Worm (Caenorhabditis elegans) whole organism, late embryonic: Measurements from ENCODE around the gene hlh-6.

Experiments
- C08G9.2 ChIP-seq: sonication (generic microtip); optimal IDR thresholded peaks from 2 replicates; lab custom pipeline; 2016; ENCODE audit warnings: mild to moderate bottlenecking, missing genetic modification characterization, moderate library complexity, missing compliant biosample characterization
- F13H6.1 ChIP-seq: sonication (generic microtip); optimal IDR thresholded peaks from 2 replicates; lab custom pipeline; 2016; ENCODE audit warnings: missing genetic modification characterization, missing compliant biosample characterization
- T23F11.4 ChIP-seq: fragments of 200-800 bp; sonication (Bioruptor generic); optimal IDR thresholded peaks from 2 replicates; lab custom pipeline; 2018; ENCODE audit warnings: mild to moderate bottlenecking, missing genetic modification characterization, missing compliant biosample characterization
- Y22D7AL.16 ChIP-seq: sonication (generic microtip); optimal IDR thresholded peaks from 2 replicates; lab custom pipeline; 2016; ENCODE audit warnings: missing genetic modification characterization, missing compliant biosample characterization
- ahr-1 ChIP-seq: sonication (generic microtip); optimal IDR thresholded peaks from 2 replicates; lab custom pipeline; 2016; ENCODE audit warnings: missing genetic modification characterization, missing compliant biosample characterization
- ceh-14 ChIP-seq: sonication (generic microtip); optimal IDR thresholded peaks from 2 replicates; lab custom pipeline; 2016; ENCODE audit warnings: missing genotype, missing genetic modification characterization, missing compliant biosample characterization
- ceh-18 ChIP-seq: sonication (generic microtip); optimal IDR thresholded peaks from 2 replicates; lab custom pipeline; 2016; ENCODE audit warnings: missing genetic modification characterization, missing compliant biosample characterization
- ceh-19 ChIP-seq: fragments of 200-800 bp; sonication (Bioruptor generic); optimal IDR thresholded peaks from 2 replicates; lab custom pipeline; 2018; ENCODE audit warnings: mild to moderate bottlenecking, missing genetic modification characterization, missing compliant biosample characterization
- ceh-2 ChIP-seq: sonication (generic microtip); optimal IDR thresholded peaks from 2 replicates; lab custom pipeline; 2016; ENCODE audit warnings: missing genotype, missing genetic modification characterization, missing compliant biosample characterization
- ceh-30 ChIP-seq: fragments of 150-350 bp; optimal IDR thresholded peaks from 2 replicates; lab custom pipeline; 2014; ENCODE audit warnings: missing biosample characterization, missing genetic modification characterization
- ceh-31 ChIP-seq: sonication (generic microtip); optimal IDR thresholded peaks from 2 replicates; lab custom pipeline; 2016; ENCODE audit warnings: missing genetic modification characterization, missing compliant biosample characterization
- ceh-45 ChIP-seq: fragments of 200-800 bp; sonication (Bioruptor generic); IDR thresholded peaks from 2 replicates; pipeline ENCODE4 v1.3.6; 2022; ENCODE audit warnings: missing genetic modification reagents, missing genetic modification characterization, missing compliant biosample characterization
- ceh-48 ChIP-seq: sonication (generic microtip); optimal IDR thresholded peaks from 2 replicates; lab custom pipeline; 2016; ENCODE audit warnings: missing genetic modification characterization, inconsistent platforms, missing compliant biosample characterization
- ceh-9 ChIP-seq: sonication (generic microtip); optimal IDR thresholded peaks from 2 replicates; lab custom pipeline; 2016; ENCODE audit warnings: mild to moderate bottlenecking, missing genetic modification characterization, inconsistent platforms, missing compliant biosample characterization
- che-1 ChIP-seq: sonication (generic microtip); optimal IDR thresholded peaks from 2 replicates; lab custom pipeline; 2016; ENCODE audit warnings: mild to moderate bottlenecking, missing genetic modification characterization, missing compliant biosample characterization
- ets-4 ChIP-seq: sonication (generic microtip); optimal IDR thresholded peaks from 2 replicates; lab custom pipeline; 2016; ENCODE audit warnings: missing genetic modification characterization, missing compliant biosample characterization
- gmeb-2 ChIP-seq: sonication (generic microtip); optimal IDR thresholded peaks from 2 replicates; lab custom pipeline; 2016; ENCODE audit warnings: missing genetic modification characterization, inconsistent platforms, missing compliant biosample characterization
- hlh-30 ChIP-seq: sonication (generic microtip); optimal IDR thresholded peaks from 2 replicates; lab custom pipeline; 2017; ENCODE audit warnings: antibody characterized with exemption, missing genetic modification characterization, missing compliant biosample characterization; ENCODE audit not compliant: insufficient read depth
- hlh-6 ChIP-seq: sonication (generic microtip); optimal IDR thresholded peaks from 2 replicates; lab custom pipeline; 2016; ENCODE audit warnings: missing genotype, missing genetic modification characterization, missing compliant biosample characterization
- hlh-8 ChIP-seq: sonication (generic microtip); optimal IDR thresholded peaks from 2 replicates; lab custom pipeline; 2016; ENCODE audit warnings: missing genotype, missing genetic modification characterization, missing compliant biosample characterization
- lin-11 ChIP-seq: fragments of 200-800 bp; sonication (Bioruptor generic); optimal IDR thresholded peaks from 2 replicates; lab custom pipeline; 2018; ENCODE audit warnings: mild to moderate bottlenecking, missing genetic modification characterization, missing compliant biosample characterization
- madf-2 ChIP-seq: sonication (generic microtip); optimal IDR thresholded peaks from 2 replicates; lab custom pipeline; 2017; ENCODE audit warnings: missing genetic modification characterization, missing compliant biosample characterization
- nfya-1 ChIP-seq: sonication (generic microtip); optimal IDR thresholded peaks from 2 replicates; lab custom pipeline; 2017; ENCODE audit warnings: missing genetic modification characterization, mild to moderate bottlenecking, missing compliant biosample characterization, antibody characterized with exemption, moderate library complexity
- nhr-232 ChIP-seq: sonication (generic microtip); optimal IDR thresholded peaks from 2 replicates; lab custom pipeline; 2016; ENCODE audit warnings: missing genetic modification characterization, missing compliant biosample characterization
- odd-2 ChIP-seq: sonication (generic microtip); optimal IDR thresholded peaks from 2 replicates; lab custom pipeline; 2017; ENCODE audit warnings: antibody characterized with exemption, mild to moderate bottlenecking, missing genetic modification characterization, missing compliant biosample characterization
- pat-9 ChIP-seq: fragments of 200-800 bp; sonication (Bioruptor generic); optimal IDR thresholded peaks from 2 replicates; lab custom pipeline; 2018; ENCODE audit warnings: mild to moderate bottlenecking, missing genetic modification characterization, moderate library complexity, missing compliant biosample characterization
- pax-1 ChIP-seq: fragments of 150-350 bp; optimal IDR thresholded peaks from 2 replicates; lab custom pipeline; 2014; ENCODE audit warnings: missing biosample characterization, missing genetic modification characterization
- pha-4 ChIP-seq: fragments of 150-350 bp; optimal IDR thresholded peaks from 2 replicates; lab custom pipeline; 2018; ENCODE audit warnings: missing biosample characterization, missing genetic modification reagents, missing genetic modification characterization
- ref-2 ChIP-seq: sonication (generic microtip); optimal IDR thresholded peaks from 2 replicates; lab custom pipeline; 2016; ENCODE audit warnings: missing genetic modification characterization, missing compliant biosample characterization
- syd-9 ChIP-seq: sonication (generic microtip); optimal IDR thresholded peaks from 2 replicates; lab custom pipeline; 2016; ENCODE audit warnings: mild to moderate bottlenecking, missing genetic modification characterization, moderate library complexity, missing compliant biosample characterization
- unc-3 ChIP-seq, 2 experiments: fragments of 200-800 bp in 1 of 2; sonication (Bioruptor generic) in 1 of 2; sonication (generic microtip) in 1 of 2; conservative IDR thresholded peaks in 1 of 2; optimal IDR thresholded peaks in 1 of 2; 2 replicates each; pipeline versions ENCODE4 v1.3.6 to Lab custom; 2016 to 2022; ENCODE audit warnings: missing compliant biosample characterization in 2 of 2, missing genetic modification characterization in 2 of 2, missing genetic modification reagents in 1 of 2
- unc-42 ChIP-seq: sonication (generic microtip); optimal IDR thresholded peaks from 2 replicates; lab custom pipeline; 2016; ENCODE audit warnings: missing genotype, missing genetic modification characterization, missing compliant biosample characterization
- unc-55 ChIP-seq: sonication (generic microtip); optimal IDR thresholded peaks from 2 replicates; lab custom pipeline; 2017; ENCODE audit warnings: missing biosample characterization, missing genetic modification reagents, missing genetic modification characterization
- zip-5 ChIP-seq: sonication (generic microtip); optimal IDR thresholded peaks from 2 replicates; lab custom pipeline; 2016; ENCODE audit warnings: missing genetic modification characterization, missing compliant biosample characterization
- ztf-16 ChIP-seq: sonication (generic microtip); optimal IDR thresholded peaks from 2 replicates; lab custom pipeline; 2017; ENCODE audit warnings: missing genetic modification characterization, missing compliant biosample characterization

The hlh-6 gene

DNA sequence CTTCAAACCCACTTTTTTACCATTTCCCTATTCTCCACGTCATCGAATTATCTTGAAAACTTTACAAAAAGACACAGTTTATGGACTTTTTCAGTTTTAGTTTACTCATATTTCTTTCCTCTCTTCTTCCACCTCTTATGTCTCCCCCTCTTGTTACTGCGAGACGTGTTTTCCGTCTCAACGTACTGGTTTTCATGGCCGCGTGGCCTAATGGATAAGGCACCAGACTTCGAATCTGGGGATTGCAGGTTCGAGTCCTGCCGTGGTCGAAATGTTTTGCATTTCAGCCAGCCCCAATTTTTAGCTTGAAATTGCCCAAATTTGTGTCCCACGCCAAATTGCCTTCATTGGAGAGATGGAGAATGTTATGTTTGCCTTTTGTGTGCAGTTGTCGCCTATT lies 48.6 kb downstream of the hlh-6 start (continued):
- TF ChIP-seq pax-1 (tag; lab: Kevin White, UChicago) = no peak
- no peak for TF ChIP-seq ets-4 (tag; lab: Kevin White, UChicago)
- peak; percentile 72 for TF ChIP-seq C08G9.2 (tag; lab: Kevin White, UChicago)
- TF ChIP-seq ceh-19 (GFP tag; lab: Kevin White, UChicago) = peak; percentile 91
- peak; percentile 53 for TF ChIP-seq nfya-1 (tag; lab: Kevin White, UChicago)
- TF ChIP-seq ref-2 = peak; percentile 85
- peak; percentile 86 for TF ChIP-seq syd-9 (tag; lab: Kevin White, UChicago)
- TF ChIP-seq F13H6.1 = peak; percentile 68
- TF ChIP-seq ceh-2 = peak; percentile 60
- no peak for TF ChIP-seq odd-2 (tag; lab: Kevin White, UChicago)
- peak; percentile 68 for TF ChIP-seq ztf-16 (tag; lab: Kevin White, UChicago)
- TF ChIP-seq ceh-14 (tag; lab: Kevin White, UChicago) = peak; percentile 16
- TF ChIP-seq hlh-6 = peak; percentile 93
- TF ChIP-seq che-1 = peak; percentile 89
- peak; percentile 83 for TF ChIP-seq ceh-45
- TF ChIP-seq hlh-8 = peak; percentile 49
- peak; percentile 89 for TF ChIP-seq nhr-232
- TF ChIP-seq madf-2 (tag; lab: Kevin White, UChicago) = peak; percentile 76
- peak; percentile 39 for TF ChIP-seq hlh-30
- TF ChIP-seq ceh-31 (tag; lab: Kevin White, UChicago) = peak; percentile 40
- no peak for TF ChIP-seq unc-55
- peak; percentile 67 for TF ChIP-seq ahr-1 (tag; lab: Kevin White, UChicago)
- TF ChIP-seq lin-11 (tag; lab: Kevin White, UChicago) = peak; percentile 75
- TF ChIP-seq gmeb-2 (tag; lab: Kevin White, UChicago) = peak; percentile 81
- peak; percentile 80 for TF ChIP-seq T23F11.4 (GFP tag; lab: Kevin White, UChicago)
- peak; percentile 70 for TF ChIP-seq ceh-18 (tag; lab: Kevin White, UChicago)
- TF ChIP-seq unc-3 (GFP tag; conservative IDR thresholded peaks at IDR 0.05; lab: Robert Waterston, UW) = peak; percentile 80
- peak; percentile 63 for TF ChIP-seq unc-3 (tag; optimal IDR thresholded peaks at IDR 0.05; lab: Kevin White, UChicago)
- TF ChIP-seq zip-5 (tag; lab: Kevin White, UChicago) = peak; percentile 65
- TF ChIP-seq ceh-9 (tag; lab: Kevin White, UChicago) = peak; percentile 74
- peak; percentile 73 for TF ChIP-seq ceh-48 (tag; lab: Kevin White, UChicago)
- no peak for TF ChIP-seq ceh-30 (tag; lab: Kevin White, UChicago)
- peak; percentile 84 for TF ChIP-seq pat-9 (tag; lab: Kevin White, UChicago)
- peak; percentile 81 for TF ChIP-seq Y22D7AL.16 (tag; lab: Kevin White, UChicago)
- no peak for TF ChIP-seq pha-4
- peak; percentile 38 for TF ChIP-seq unc-42
